Fruit fly (Drosophila melanogaster) whole organism, embryonic: ENCODE measurements around the gene PNKP.
A peak's percentile ranks its signal among the peaks of the same experiment; 100 is the strongest.

Experiments used
- B-H2 ChIP-seq: fragments of 200-800 bp; sonication (Bioruptor generic); optimal IDR thresholded peaks from 2 replicates; lab custom pipeline; 2018; ENCODE audit warnings: missing biosample characterization, mild to moderate bottlenecking, missing genetic modification characterization
- Bteb2 ChIP-seq: fragments of 200-800 bp; sonication (Bioruptor generic); optimal IDR thresholded peaks from 2 replicates; lab custom pipeline; 2016; ENCODE audit warnings: missing biosample characterization, missing genetic modification characterization
- CG10462 ChIP-seq: fragments of 200-800 bp; sonication (Bioruptor generic); optimal IDR thresholded peaks from 2 replicates; lab custom pipeline; 2016; ENCODE audit warnings: missing biosample characterization, missing genetic modification characterization
- CG11247 ChIP-seq: fragments of 200-800 bp; sonication (Bioruptor generic); IDR thresholded peaks from 2 replicates; pipeline ENCODE4 v1.3.6; 2022; ENCODE audit warnings: missing biosample characterization, missing genetic modification characterization
- CG12659 ChIP-seq: fragments of 200-800 bp; sonication (Bioruptor generic); optimal IDR thresholded peaks from 3 replicates; lab custom pipeline; 2017; ENCODE audit warnings: mild to moderate bottlenecking, missing biosample characterization, missing genetic modification reagents, missing genetic modification characterization
- CG12744 ChIP-seq: fragments of 200-800 bp; sonication (Bioruptor generic); optimal IDR thresholded peaks from 2 replicates; lab custom pipeline; 2016; ENCODE audit warnings: missing biosample characterization, missing genetic modification characterization
- CG13287 ChIP-seq: fragments of 200-800 bp; sonication (Bioruptor generic); IDR thresholded peaks from 2 replicates; pipeline ENCODE4 v1.3.6; 2022; ENCODE audit warnings: missing biosample characterization, missing genetic modification characterization; ENCODE audit not compliant: partially characterized antibody
- CG13624 ChIP-seq: fragments of 200-800 bp; sonication (Bioruptor generic); optimal IDR thresholded peaks from 2 replicates; lab custom pipeline; 2016; ENCODE audit warnings: missing biosample characterization, missing genetic modification characterization
- CG1603 ChIP-seq: fragments of 200-800 bp; sonication (Bioruptor generic); optimal IDR thresholded peaks from 2 replicates; lab custom pipeline; 2019; ENCODE audit warnings: missing biosample characterization, mild to moderate bottlenecking, missing genetic modification characterization, moderate library complexity
- CG16779 ChIP-seq: fragments of 200-800 bp; sonication (Bioruptor generic); IDR thresholded peaks from 2 replicates; pipeline ENCODE4 v1.3.6; 2022; ENCODE audit warnings: missing biosample characterization, missing genetic modification characterization
- CG16863 ChIP-seq: fragments of 200-800 bp; sonication (Bioruptor generic); optimal IDR thresholded peaks from 3 replicates; lab custom pipeline; 2016; ENCODE audit warnings: missing biosample characterization, missing genetic modification characterization
- CG18619 ChIP-seq: fragments of 200-800 bp; sonication (Bioruptor generic); optimal IDR thresholded peaks from 3 replicates; lab custom pipeline; 2017; ENCODE audit warnings: missing biosample characterization, mild to moderate bottlenecking, missing genetic modification characterization
- CG2116 ChIP-seq: fragments of 200-800 bp; sonication (Bioruptor generic); optimal IDR thresholded peaks from 3 replicates; lab custom pipeline; 2018; ENCODE audit warnings: missing biosample characterization, mild to moderate bottlenecking, missing genetic modification characterization
- CG42726 ChIP-seq: fragments of 200-800 bp; sonication (Bioruptor generic); IDR thresholded peaks from 2 replicates; pipeline ENCODE4 v1.3.6; 2022; ENCODE audit warnings: missing biosample characterization, missing genetic modification characterization; ENCODE audit not compliant: partially characterized antibody
- CG4360 ChIP-seq: fragments of 200-800 bp; sonication (Bioruptor generic); IDR thresholded peaks from 2 replicates; pipeline ENCODE4 v1.3.6; 2022; ENCODE audit warnings: missing biosample characterization, missing genetic modification characterization
- CG5245 ChIP-seq: fragments of 200-800 bp; sonication (Bioruptor generic); optimal IDR thresholded peaks from 3 replicates; lab custom pipeline; 2016; ENCODE audit warnings: missing biosample characterization, missing genetic modification characterization
- CG8924 ChIP-seq: fragments of 200-800 bp; optimal IDR thresholded peaks from 3 replicates; lab custom pipeline; 2019; ENCODE audit warnings: missing biosample characterization, mild to moderate bottlenecking, missing genetic modification characterization, moderate library complexity
- CG8944 ChIP-seq: fragments of 200-800 bp; sonication (Bioruptor generic); optimal IDR thresholded peaks from 3 replicates; lab custom pipeline; 2016; ENCODE audit warnings: missing biosample characterization, missing genetic modification characterization
- CG9727 ChIP-seq: fragments of 200-800 bp; sonication (Bioruptor generic); optimal IDR thresholded peaks from 3 replicates; lab custom pipeline; 2017; ENCODE audit warnings: missing biosample characterization, mild to moderate bottlenecking, missing genetic modification characterization
- CHES-1-like ChIP-seq: fragments of 200-800 bp; sonication (Bioruptor generic); optimal IDR thresholded peaks from 2 replicates; lab custom pipeline; 2016; ENCODE audit warnings: missing biosample characterization, missing genetic modification characterization
- Camta ChIP-seq: fragments of 200-800 bp; sonication (Bioruptor generic); optimal IDR thresholded peaks from 2 replicates; lab custom pipeline; 2016; ENCODE audit warnings: missing biosample characterization, missing genetic modification characterization
- CrebB ChIP-seq: fragments of 200-800 bp; sonication (Bioruptor generic); optimal IDR thresholded peaks from 3 replicates; lab custom pipeline; 2018; ENCODE audit warnings: missing biosample characterization, mild to moderate bottlenecking, missing genetic modification characterization
- Dad ChIP-seq: fragments of 200-800 bp; sonication (Bioruptor generic); optimal IDR thresholded peaks from 3 replicates; lab custom pipeline; 2016; ENCODE audit warnings: missing biosample characterization, missing genetic modification characterization
- Dp ChIP-seq: fragments of 200-800 bp; sonication (Bioruptor generic); optimal IDR thresholded peaks from 2 replicates; lab custom pipeline; 2018; ENCODE audit warnings: missing biosample characterization, mild to moderate bottlenecking, missing genetic modification characterization, moderate library complexity
- ERR ChIP-seq: fragments of 200-800 bp; sonication (Bioruptor generic); optimal IDR thresholded peaks from 2 replicates; lab custom pipeline; 2016; ENCODE audit warnings: missing biosample characterization, missing genetic modification characterization
- Fer1 ChIP-seq: fragments of 200-800 bp; sonication (Bioruptor generic); optimal IDR thresholded peaks from 2 replicates; lab custom pipeline; 2017; ENCODE audit warnings: missing biosample characterization, mild to moderate bottlenecking, missing genetic modification characterization
- Fer3 ChIP-seq: fragments of 200-800 bp; sonication (Bioruptor generic); optimal IDR thresholded peaks from 2 replicates; lab custom pipeline; 2018; ENCODE audit warnings: missing biosample characterization, mild to moderate bottlenecking, missing genetic modification characterization, moderate library complexity
- HLH54F ChIP-seq: fragments of 200-800 bp; sonication (Bioruptor generic); optimal IDR thresholded peaks from 3 replicates; lab custom pipeline; 2016; ENCODE audit warnings: missing biosample characterization, missing genetic modification characterization
- HmgZ ChIP-seq: fragments of 200-800 bp; sonication (Bioruptor generic); optimal IDR thresholded peaks from 2 replicates; lab custom pipeline; 2018; ENCODE audit warnings: missing biosample characterization, mild to moderate bottlenecking, missing genetic modification characterization
- Hr3 ChIP-seq: fragments of 200-800 bp; sonication (Bioruptor generic); optimal IDR thresholded peaks from 3 replicates; lab custom pipeline; 2016; ENCODE audit warnings: missing biosample characterization, missing genetic modification characterization
- Lhr ChIP-seq: fragments of 200-800 bp; sonication (Bioruptor generic); optimal IDR thresholded peaks from 3 replicates; lab custom pipeline; 2017; ENCODE audit warnings: mild to moderate bottlenecking, missing biosample characterization, missing genetic modification reagents, missing genetic modification characterization
- Neu2 ChIP-seq: fragments of 200-800 bp; sonication (Bioruptor generic); optimal IDR thresholded peaks from 3 replicates; lab custom pipeline; 2016; ENCODE audit warnings: missing biosample characterization, missing genetic modification characterization, borderline replicate concordance
- Nf-YC ChIP-seq: fragments of 200-800 bp; optimal IDR thresholded peaks from 3 replicates; lab custom pipeline; 2019; ENCODE audit warnings: missing biosample characterization, mild to moderate bottlenecking, missing genetic modification characterization, moderate library complexity
- Sox100B ChIP-seq: fragments of 200-800 bp; sonication (Bioruptor generic); optimal IDR thresholded peaks from 3 replicates; lab custom pipeline; 2018; ENCODE audit warnings: missing biosample characterization, mild to moderate bottlenecking, missing genetic modification characterization
- Usf ChIP-seq: fragments of 200-800 bp; sonication (Bioruptor generic); optimal IDR thresholded peaks from 2 replicates; lab custom pipeline; 2017; ENCODE audit warnings: missing genotype, missing biosample characterization, missing genetic modification characterization
- YL-1 ChIP-seq: fragments of 200-800 bp; sonication (Bioruptor generic); optimal IDR thresholded peaks from 3 replicates; lab custom pipeline; 2017; ENCODE audit warnings: missing biosample characterization, mild to moderate bottlenecking, missing genetic modification characterization
- bsh ChIP-seq, 2 experiments: fragments of 200-800 bp; sonication (Bioruptor generic); optimal IDR thresholded peaks; 2 replicates each; lab custom pipeline; 2017 to 2018; ENCODE audit warnings: mild to moderate bottlenecking in 2 of 2, missing biosample characterization in 2 of 2, missing genetic modification characterization in 2 of 2, moderate library complexity in 1 of 2
- grn ChIP-seq: fragments of 200-800 bp; sonication (Bioruptor generic); optimal IDR thresholded peaks from 3 replicates; lab custom pipeline; 2017; ENCODE audit warnings: missing biosample characterization, missing genetic modification characterization
- gro ChIP-seq: fragments of 200-800 bp; sonication (Bioruptor generic); optimal IDR thresholded peaks from 2 replicates; lab custom pipeline; 2016; ENCODE audit warnings: missing biosample characterization, missing genetic modification characterization
- her ChIP-seq: fragments of 200-800 bp; sonication (Bioruptor generic); optimal IDR thresholded peaks from 2 replicates; lab custom pipeline; 2016; ENCODE audit warnings: missing biosample characterization, missing genetic modification characterization
- inv ChIP-seq: fragments of 200-800 bp; sonication (Bioruptor generic); IDR thresholded peaks from 2 replicates; pipeline ENCODE4 v1.3.6; 2022; ENCODE audit warnings: missing biosample characterization, missing genetic modification characterization; ENCODE audit not compliant: partially characterized antibody
- kah ChIP-seq: fragments of 200-800 bp; sonication (Bioruptor generic); optimal IDR thresholded peaks from 2 replicates; lab custom pipeline; 2018; ENCODE audit warnings: missing biosample characterization, mild to moderate bottlenecking, missing genetic modification characterization
- ken ChIP-seq: fragments of 200-800 bp; sonication (Bioruptor generic); IDR thresholded peaks from 3 replicates; pipeline ENCODE4 v1.3.6; 2022; ENCODE audit warnings: missing biosample characterization, missing genetic modification characterization
- knrl ChIP-seq: fragments of 200-800 bp; sonication (Bioruptor generic); IDR thresholded peaks from 3 replicates; pipeline ENCODE4 v1.3.6; 2022; ENCODE audit warnings: missing biosample characterization, missing genetic modification characterization; ENCODE audit not compliant: partially characterized antibody
- pita ChIP-seq: fragments of 200-800 bp; sonication (Bioruptor generic); optimal IDR thresholded peaks from 2 replicates; lab custom pipeline; 2017; ENCODE audit warnings: missing biosample characterization, mild to moderate bottlenecking, missing genetic modification characterization
- tll ChIP-seq, 2 experiments: fragments of 200-800 bp in 1 of 2; fragments of >200 bp in 1 of 2; sonication (Bioruptor generic) in 1 of 2; optimal IDR thresholded peaks; 2 replicates each; lab custom pipeline; 2017 to 2019; ENCODE audit warnings: missing biosample characterization in 2 of 2, missing genetic modification characterization in 2 of 2, mild to moderate bottlenecking in 1 of 2, moderate library complexity in 1 of 2
- tna ChIP-seq: fragments of 200-800 bp; sonication (Bioruptor generic); IDR thresholded peaks from 2 replicates; pipeline ENCODE4 v1.3.6; 2022; ENCODE audit warnings: missing biosample characterization, missing genetic modification characterization; ENCODE audit not compliant: partially characterized antibody
- trem ChIP-seq: fragments of 200-800 bp; optimal IDR thresholded peaks from 3 replicates; lab custom pipeline; 2019; ENCODE audit warnings: missing biosample characterization, mild to moderate bottlenecking, missing genetic modification characterization, moderate library complexity
- tx ChIP-seq: fragments of 200-800 bp; sonication (Bioruptor generic); optimal IDR thresholded peaks from 2 replicates; lab custom pipeline; 2016; ENCODE audit warnings: missing biosample characterization, missing genetic modification characterization
- unc-4 ChIP-seq: fragments of 200-800 bp; sonication (Bioruptor generic); IDR thresholded peaks from 2 replicates; pipeline ENCODE4 v1.3.6; 2022; ENCODE audit warnings: missing biosample characterization, missing genetic modification characterization; ENCODE audit not compliant: partially characterized antibody

The PNKP gene

dm6 chr3R:8305110-8305509 lies 38.2 kb downstream of the PNKP start, which contains the start of gene Sgt1 (continued):
- TF ChIP-seq CG42726 (GFP tag; lab: Robert Waterston, UW) (peak; percentile 71), ken (GFP tag; lab: Robert Waterston, UW) (0 out of 3 replicates have a peak, but pooled peaks have one; percentile 54), kah (GFP tag; lab: Kevin White, UChicago) (no peak), Bteb2 (GFP tag; lab: Kevin White, UChicago) (peak; percentile 18), tna (GFP tag; lab: Robert Waterston, UW) (peak; percentile 85), CG1603 (tag; lab: Kevin White, UChicago) (peak; percentile 84), Hr3 (GFP tag; lab: Kevin White, UChicago) (peak; percentile 11), YL-1 (GFP tag; lab: Kevin White, UChicago) (peak; percentile 87), tll (GFP tag; optimal IDR thresholded peaks at IDR 0.05; lab: Kevin White, UChicago) (peak in 1 of 2 experiments; percentile 50), CG16779 (no peak), trem (peak; percentile 93), inv (GFP tag; lab: Robert Waterston, UW) (peak; percentile 67), CHES-1-like (peak; percentile 47), Fer3 (peak; percentile 17), CG11247 (GFP tag; lab: Robert Waterston, UW) (peak; percentile 35; the same call in 1 of the 2 replicates), gro (peak; percentile 79), HmgZ (tag; lab: Kevin White, UChicago) (peak; percentile 82), CG8924 (tag; lab: Kevin White, UChicago) (peak; percentile 7), pita (GFP tag; lab: Kevin White, UChicago) (peak; percentile 85), knrl (GFP tag; lab: Robert Waterston, UW) (peak; percentile 74), CG2116 (GFP tag; lab: Kevin White, UChicago) (peak; percentile 84), CrebB (tag; lab: Kevin White, UChicago) (peak; percentile 41), B-H2 (GFP tag; lab: Kevin White, UChicago) (peak; percentile 88), CG12659 (GFP tag; lab: Kevin White, UChicago) (peak; percentile 84), bsh (GFP tag; optimal IDR thresholded peaks at IDR 0.05; lab: Kevin White, UChicago) (peak in 1 of 2 experiments; percentile 12), CG18619 (GFP tag; lab: Kevin White, UChicago) (peak; percentile 22), CG9727 (GFP tag; lab: Kevin White, UChicago) (no peak), Sox100B (GFP tag; lab: Kevin White, UChicago) (no peak), Fer1 (GFP tag; lab: Kevin White, UChicago) (peak; percentile 21), Nf-YC (tag; lab: Kevin White, UChicago) (peak; percentile 35), HLH54F (GFP tag; lab: Kevin White, UChicago) (peak; percentile 62), Lhr (GFP tag; lab: Kevin White, UChicago) (peak; percentile 95), unc-4 (peak; percentile 78), ERR (peak; percentile 51), Usf (GFP tag; lab: Kevin White, UChicago) (no peak), Neu2 (GFP tag; lab: Kevin White, UChicago) (no peak), CG8944 (peak; percentile 33), CG4360 (GFP tag; lab: Robert Waterston, UW) (no peak), Dad (GFP tag; lab: Kevin White, UChicago) (peak; percentile 45), her (GFP tag; lab: Kevin White, UChicago) (peak; percentile 62), CG10462 (GFP tag; lab: Kevin White, UChicago) (no peak), CG16863 (peak; percentile 48), CG13624 (GFP tag; lab: Kevin White, UChicago) (peak; percentile 72), CG12744 (peak; percentile 11), Camta (GFP tag; lab: Kevin White, UChicago) (no peak), CG5245 (GFP tag; lab: Kevin White, UChicago) (peak; percentile 44), tx (peak; percentile 31), CG13287 (GFP tag; lab: Robert Waterston, UW) (peak; percentile 85), Dp (peak; percentile 100), grn (GFP tag; lab: Kevin White, UChicago) (no peak)
